Worm (Caenorhabditis elegans) whole organism, L1 larva: ENCODE measurements around the gene C45G9.14.
A peak's percentile ranks its signal among the peaks of the same experiment; 100 is the strongest.

Experiments
- C16A3.4 ChIP-seq: fragments of 150-350 bp; optimal IDR thresholded peaks from 2 replicates; lab custom pipeline; 2014; ENCODE audit warnings: missing biosample characterization, missing genetic modification characterization
- F16B12.6 ChIP-seq: fragments of 150-350 bp; optimal IDR thresholded peaks from 2 replicates; lab custom pipeline; 2014; ENCODE audit warnings: missing biosample characterization, missing genetic modification characterization
- Y116A8C.19 ChIP-seq: sonication (generic microtip); optimal IDR thresholded peaks from 2 replicates; lab custom pipeline; 2016; ENCODE audit warnings: missing compliant biosample characterization, missing genetic modification characterization, borderline replicate concordance
- alr-1 ChIP-seq: fragments of 200-800 bp; sonication (Bioruptor generic); optimal IDR thresholded peaks from 2 replicates; lab custom pipeline; 2018; ENCODE audit warnings: borderline replicate concordance, mild to moderate bottlenecking, missing genetic modification characterization, missing compliant biosample characterization
- aly-2 ChIP-seq: fragments of 150-350 bp; optimal IDR thresholded peaks from 2 replicates; lab custom pipeline; 2014; ENCODE audit warnings: missing biosample characterization, missing genetic modification characterization
- blmp-1 ChIP-seq: fragments of 150-350 bp; optimal IDR thresholded peaks from 2 replicates; lab custom pipeline; 2014; ENCODE audit warnings: missing biosample characterization, missing genetic modification characterization
- ceh-63 ChIP-seq: fragments of 200-800 bp; sonication (Bioruptor generic); optimal IDR thresholded peaks from 2 replicates; lab custom pipeline; 2018; ENCODE audit warnings: mild to moderate bottlenecking, missing genetic modification characterization, missing compliant biosample characterization
- ceh-8 ChIP-seq: fragments of 200-800 bp; sonication (Bioruptor generic); optimal IDR thresholded peaks from 2 replicates; lab custom pipeline; 2018; ENCODE audit warnings: mild to moderate bottlenecking, missing genetic modification characterization, moderate library complexity, missing compliant biosample characterization
- ceh-90 ChIP-seq: sonication (generic microtip); optimal IDR thresholded peaks from 2 replicates; lab custom pipeline; 2016; ENCODE audit warnings: missing genetic modification characterization, missing compliant biosample characterization
- ces-1 ChIP-seq: fragments of 150-350 bp; optimal IDR thresholded peaks from 2 replicates; lab custom pipeline; 2014; ENCODE audit warnings: missing biosample characterization, missing genetic modification reagents, missing genetic modification characterization
- dpl-1 ChIP-seq, 3 experiments: fragments of 150-350 bp in 2 of 3; sonication (generic microtip) in 1 of 3; optimal IDR thresholded peaks; 2 replicates each; lab custom pipeline; 2014 to 2017; ENCODE audit warnings: missing biosample characterization in 3 of 3, missing genetic modification characterization in 3 of 3, missing genetic modification reagents in 3 of 3
- dsc-1 ChIP-seq: sonication (generic microtip); optimal IDR thresholded peaks from 2 replicates; lab custom pipeline; 2016; ENCODE audit warnings: mild to moderate bottlenecking, missing genetic modification characterization, missing compliant biosample characterization
- efl-1 ChIP-seq, 4 experiments: fragments of 150-350 bp; optimal IDR thresholded peaks in 3 of 4; peaks in 1 of 4; 1 replicate in 1 of 4; 2 replicates in 3 of 4; lab custom pipeline; 2014; ENCODE audit warnings: missing biosample characterization in 2 of 4, missing genetic modification characterization in 2 of 4, missing genetic modification reagents in 2 of 4
- ets-5 ChIP-seq: fragments of 200-800 bp; sonication (Bioruptor generic); IDR thresholded peaks from 2 replicates; pipeline ENCODE4 v1.3.6; 2022; ENCODE audit warnings: missing genetic modification characterization, missing compliant biosample characterization
- hlh-17 ChIP-seq: fragments of 200-800 bp; sonication (Bioruptor generic); optimal IDR thresholded peaks from 2 replicates; lab custom pipeline; 2018; ENCODE audit warnings: missing genetic modification characterization, mild to moderate bottlenecking, missing compliant biosample characterization, moderate library complexity, borderline replicate concordance
- hlh-4 ChIP-seq: sonication (generic microtip); optimal IDR thresholded peaks from 2 replicates; lab custom pipeline; 2016; ENCODE audit warnings: mild to moderate bottlenecking, missing genetic modification characterization, missing compliant biosample characterization
- hpl-2 ChIP-seq: fragments of 150-350 bp; optimal IDR thresholded peaks from 2 replicates; lab custom pipeline; 2014; ENCODE audit warnings: missing biosample characterization, missing genetic modification reagents, missing genetic modification characterization
- irx-1 ChIP-seq: sonication (generic microtip); optimal IDR thresholded peaks from 2 replicates; lab custom pipeline; 2016; ENCODE audit warnings: missing genetic modification characterization, missing compliant biosample characterization
- jun-1 ChIP-seq: fragments of 150-350 bp; optimal IDR thresholded peaks from 2 replicates; lab custom pipeline; 2014; ENCODE audit warnings: missing biosample characterization, missing genetic modification reagents, missing genetic modification characterization
- lir-3 ChIP-seq: sonication (generic microtip); optimal IDR thresholded peaks from 2 replicates; lab custom pipeline; 2016; ENCODE audit warnings: mild to moderate bottlenecking, missing genetic modification characterization, moderate library complexity, missing compliant biosample characterization; ENCODE audit not compliant: poor library complexity
- lsy-2 ChIP-seq, 2 experiments: fragments of 150-350 bp; optimal IDR thresholded peaks; 2 replicates each; lab custom pipeline; 2014; ENCODE audit warnings: missing biosample characterization in 2 of 2, missing genetic modification characterization in 2 of 2
- nhr-12 ChIP-seq: sonication (generic microtip); optimal IDR thresholded peaks from 2 replicates; lab custom pipeline; 2017; ENCODE audit warnings: missing biosample characterization, missing genetic modification characterization
- nhr-19 ChIP-seq: fragments of 200-800 bp; sonication (Bioruptor generic); conservative IDR thresholded peaks from 2 replicates; pipeline ENCODE4 v1.3.6; 2022; ENCODE audit warnings: missing genetic modification characterization, missing compliant biosample characterization
- nhr-28 ChIP-seq: fragments of 150-350 bp; optimal IDR thresholded peaks from 2 replicates; lab custom pipeline; 2014; ENCODE audit warnings: missing biosample characterization, missing genetic modification characterization
- nhr-85 ChIP-seq: sonication (generic microtip); peaks from one replicate; lab custom pipeline; 2016; ENCODE audit warnings: missing genetic modification characterization, inconsistent platforms, missing compliant biosample characterization
- pax-3 ChIP-seq: fragments of 200-800 bp; sonication (Bioruptor generic); optimal IDR thresholded peaks from 2 replicates; lab custom pipeline; 2018; ENCODE audit warnings: mild to moderate bottlenecking, missing genetic modification characterization, moderate library complexity, missing compliant biosample characterization
- rnt-1 ChIP-seq: sonication (generic microtip); optimal IDR thresholded peaks from 2 replicates; lab custom pipeline; 2016; ENCODE audit warnings: mild to moderate bottlenecking, missing genetic modification characterization, moderate library complexity, missing compliant biosample characterization
- snpc-4 ChIP-seq: fragments of 150-350 bp; optimal IDR thresholded peaks from 2 replicates; lab custom pipeline; 2014; ENCODE audit warnings: missing biosample characterization, missing genetic modification characterization
- snu-23 ChIP-seq: sonication (generic microtip); optimal IDR thresholded peaks from 2 replicates; lab custom pipeline; 2016; ENCODE audit warnings: missing genetic modification characterization, missing compliant biosample characterization
- sptf-1 ChIP-seq: fragments of 150-350 bp; optimal IDR thresholded peaks from 2 replicates; lab custom pipeline; 2014; ENCODE audit warnings: missing biosample characterization, missing genetic modification characterization
- swsn-7 ChIP-seq: sonication (generic microtip); optimal IDR thresholded peaks from 2 replicates; lab custom pipeline; 2016; ENCODE audit warnings: missing genetic modification characterization, missing compliant biosample characterization
- tbx-2 ChIP-seq: sonication (generic microtip); optimal IDR thresholded peaks from 2 replicates; lab custom pipeline; 2016; ENCODE audit warnings: missing genetic modification characterization, missing compliant biosample characterization
- unc-30 ChIP-seq: sonication (generic microtip); optimal IDR thresholded peaks from 2 replicates; lab custom pipeline; 2017; ENCODE audit warnings: missing biosample characterization, missing genetic modification characterization
- unc-62 ChIP-seq: fragments of 150-350 bp; optimal IDR thresholded peaks from 2 replicates; lab custom pipeline; 2014; ENCODE audit warnings: missing biosample characterization, missing genetic modification reagents, missing genetic modification characterization
- vab-15 ChIP-seq: sonication (generic microtip); optimal IDR thresholded peaks from 2 replicates; lab custom pipeline; 2017; ENCODE audit warnings: missing genotype, mild to moderate bottlenecking, missing genetic modification characterization, missing compliant biosample characterization
- xbp-1 ChIP-seq: sonication (generic microtip); optimal IDR thresholded peaks from 2 replicates; lab custom pipeline; 2016; ENCODE audit warnings: missing genetic modification characterization, missing compliant biosample characterization

C45G9.14 gene

ce11 chrIII:4998956-4999425, 45.8 kb upstream of the C45G9.14 start, which contains the start of gene smcr-8 (continued):
- no peak for TF ChIP-seq swsn-7
- peak in 1 of 2 experiments; percentile 28 for TF ChIP-seq lsy-2 (tag; optimal IDR thresholded peaks at IDR 0.05; lab: Kevin White, UChicago)
- peak; percentile 23 for TF ChIP-seq ceh-90 (tag; lab: Kevin White, UChicago)
- no peak for TF ChIP-seq unc-62 (GFP tag; lab: Kevin White, UChicago)
- TF ChIP-seq ceh-8 = no peak
- no peak for TF ChIP-seq pax-3 (tag; lab: Kevin White, UChicago)
- no peak for TF ChIP-seq snu-23 (GFP tag; lab: Kevin White, UChicago)
- TF ChIP-seq unc-30 = no peak
- no peak for TF ChIP-seq dsc-1
- TF ChIP-seq Y116A8C.19 = no peak
- no peak for TF ChIP-seq blmp-1 (tag; lab: Kevin White, UChicago)
- TF ChIP-seq xbp-1 (tag; lab: Kevin White, UChicago) = no peak
- TF ChIP-seq snpc-4 (tag; lab: Kevin White, UChicago) = no peak

ce11 chrIII:5002231-5002630, 42.6 kb upstream of the C45G9.14 start, which contains the start of gene R144.10:
Gene R144.10 (minus strand): TSS chrIII:5002331.
- TF ChIP-seq lir-3 (tag; lab: Kevin White, UChicago) (no peak), C16A3.4 (no peak), ceh-63 (GFP tag; lab: Kevin White, UChicago) (no peak), hlh-4 (no peak), ceh-8 (no peak), nhr-12 (tag; lab: Kevin White, UChicago) (no peak)

- TF ChIP-seq efl-1 (optimal IDR thresholded peaks at IDR 0.05; lab: Kevin White, UChicago) (no peak), efl-1 (GFP tag; optimal IDR thresholded peaks at IDR 0.05 in 1 of 2; lab: Kevin White, UChicago) (peak in 1 of 2 experiments; percentile 9), hlh-4 (no peak)
Measured at ce11 chrIII:5004621-5005020, 40.2 kb upstream of the C45G9.14 start, which contains the start of gene R144.6. Gene R144.6 (minus strand): TSS chrIII:5004721.

DNA sequence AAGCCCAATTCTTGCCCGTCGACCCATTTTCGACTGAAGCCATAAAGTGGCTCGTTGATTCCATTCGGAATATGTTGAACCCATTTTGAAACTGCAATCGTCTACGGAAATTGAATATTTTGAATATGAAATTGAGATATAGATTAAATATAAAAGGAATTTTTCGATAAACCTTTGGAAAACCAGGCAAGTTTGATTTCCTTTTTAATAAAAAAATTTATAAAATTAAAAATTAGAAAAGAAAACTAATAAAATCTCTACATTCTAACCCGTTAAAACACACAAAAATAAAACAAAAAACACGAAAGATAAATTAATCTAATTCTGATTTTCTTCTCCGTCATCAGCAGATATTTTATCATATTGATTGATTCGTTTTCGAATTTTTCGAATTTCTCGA, 37.9 kb upstream of the C45G9.14 start, which contains the start of gene R144.12:
Gene R144.12 (minus strand): TSS at position 101 of the 400 bp plus-strand sequence.
- TF ChIP-seq hlh-4 (no peak), ces-1 (no peak), hlh-17 (no peak), Y116A8C.19 (no peak), dpl-1 (GFP tag; optimal IDR thresholded peaks at IDR 0.05; lab: Kevin White, UChicago) (no peak), irx-1 (no peak), ets-5 (GFP tag; lab: Robert Waterston, UW) (no peak), lsy-2 (tag; optimal IDR thresholded peaks at IDR 0.05; lab: Kevin White, UChicago) (no peak)

DNA sequence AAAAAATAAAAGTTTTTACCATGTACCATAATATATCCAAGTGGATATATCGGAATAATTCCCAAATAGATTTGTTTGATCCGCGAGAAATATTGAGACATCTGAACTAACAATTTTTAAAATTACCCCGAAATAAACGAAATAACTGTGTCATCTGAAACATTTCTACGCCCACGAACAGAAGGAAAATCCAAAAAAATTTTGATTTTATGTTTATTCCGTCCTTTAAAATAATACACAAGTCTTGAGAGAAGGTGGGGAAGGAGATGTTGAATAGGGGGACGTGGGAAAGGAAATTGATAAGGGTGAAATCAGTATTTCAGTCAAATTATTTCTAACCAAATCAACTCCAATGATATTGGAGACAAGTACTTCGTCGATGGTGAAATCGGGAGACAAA, 36.1 kb upstream of the C45G9.14 start, which contains the start of gene R144.11:
Gene R144.11 (minus strand): TSS at position 101 of the 400 bp plus-strand sequence.
- no peak for TF ChIP-seq alr-1
- TF ChIP-seq rnt-1 (tag; lab: Kevin White, UChicago) = no peak
- TF ChIP-seq aly-2 (tag; lab: Kevin White, UChicago) = peak; percentile 79
- TF ChIP-seq unc-30 = no peak
- TF ChIP-seq efl-1 (optimal IDR thresholded peaks at IDR 0.05; lab: Kevin White, UChicago) = no peak
- peak in 1 of 2 experiments; percentile 30 for TF ChIP-seq efl-1 (GFP tag; optimal IDR thresholded peaks at IDR 0.05 in 1 of 2; lab: Kevin White, UChicago)
- TF ChIP-seq sptf-1 (tag; lab: Kevin White, UChicago) = no peak
- peak; percentile 31 for TF ChIP-seq nhr-85
- no peak for TF ChIP-seq vab-15 (tag; lab: Kevin White, UChicago)
- no peak for TF ChIP-seq nhr-19 (GFP tag; lab: Robert Waterston, UW)
- no peak for TF ChIP-seq hpl-2 (GFP tag; lab: Kevin White, UChicago)
- TF ChIP-seq jun-1 = no peak
- TF ChIP-seq nhr-28 = no peak
- no peak for TF ChIP-seq snpc-4 (tag; lab: Kevin White, UChicago)
- no peak for TF ChIP-seq F16B12.6 (tag; lab: Kevin White, UChicago)
- no peak for TF ChIP-seq tbx-2 (tag; lab: Kevin White, UChicago)
